Worm (Caenorhabditis elegans) whole organism, late embryonic: ENCODE measurements around the gene F13A2.5.

Experiments
- ceh-19 ChIP-seq: fragments of 200-800 bp; sonication (Bioruptor generic); optimal IDR thresholded peaks from 2 replicates; lab custom pipeline; 2018; ENCODE audit warnings: mild to moderate bottlenecking, missing genetic modification characterization, missing compliant biosample characterization
- ceh-6 ChIP-seq: fragments of 200-800 bp; sonication (Bioruptor generic); optimal IDR thresholded peaks from 2 replicates; lab custom pipeline; 2018; ENCODE audit warnings: mild to moderate bottlenecking, missing genetic modification characterization, missing compliant biosample characterization
- elt-2 ChIP-seq: sonication (generic microtip); optimal IDR thresholded peaks from 2 replicates; lab custom pipeline; 2016; ENCODE audit warnings: missing genetic modification reagents, missing genetic modification characterization, missing compliant biosample characterization
- fkh-10 ChIP-seq: fragments of 150-350 bp; optimal IDR thresholded peaks from 2 replicates; lab custom pipeline; 2014; ENCODE audit warnings: missing biosample characterization, missing genetic modification reagents, missing genetic modification characterization
- hlh-6 ChIP-seq: sonication (generic microtip); optimal IDR thresholded peaks from 2 replicates; lab custom pipeline; 2016; ENCODE audit warnings: missing genotype, missing genetic modification characterization, missing compliant biosample characterization
- nfya-1 ChIP-seq: sonication (generic microtip); optimal IDR thresholded peaks from 2 replicates; lab custom pipeline; 2017; ENCODE audit warnings: missing genetic modification characterization, mild to moderate bottlenecking, missing compliant biosample characterization, antibody characterized with exemption, moderate library complexity
- unc-55 ChIP-seq: sonication (generic microtip); optimal IDR thresholded peaks from 2 replicates; lab custom pipeline; 2017; ENCODE audit warnings: missing biosample characterization, missing genetic modification reagents, missing genetic modification characterization

DNA sequence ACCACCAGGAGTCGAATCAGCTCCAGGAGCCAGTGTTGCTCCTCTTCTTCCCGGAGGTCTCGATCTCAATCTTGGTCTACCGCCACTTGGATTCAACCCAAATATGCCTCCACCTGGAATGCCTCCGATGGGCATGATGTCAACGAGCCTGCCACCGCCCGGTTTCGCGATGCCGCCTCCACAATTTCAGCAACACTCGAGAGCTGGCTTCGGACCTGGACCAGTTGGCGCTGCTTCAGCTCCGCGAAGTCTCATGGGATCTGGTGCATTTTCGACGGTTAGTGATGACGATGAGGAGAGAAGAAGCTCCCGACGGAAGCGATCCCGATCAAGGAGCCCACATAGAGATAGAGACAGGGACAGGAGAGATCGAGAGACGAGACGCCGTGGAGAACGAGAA is 28.8 kb downstream of the F13A2.5 start:
- TF ChIP-seq ceh-6 (GFP tag; lab: Kevin White, UChicago) (no peak), ceh-19 (no peak), elt-2 (no peak), fkh-10 (no peak), hlh-6 (no peak), unc-55 (no peak), nfya-1 (tag; lab: Kevin White, UChicago) (no peak)
